Fruit fly (Drosophila melanogaster): ENCODE measurements around the gene GlcAT-S.
A peak's percentile ranks its signal among the peaks of the same experiment; 100 is the strongest.

GlcAT-S gene

dm6 chr2L:9600772-9601171 lies 15.5 kb upstream of the GlcAT-S start, which contains the start of gene CG4382:
Gene CG4382, minus strand, starts transcription at chr2L:9600872.
- TF ChIP-seq CG13296 (GFP tag; optimal IDR thresholded peaks at IDR 0.05): no peak
- no peak for TF ChIP-seq Pdp1 (GFP tag; optimal IDR thresholded peaks at IDR 0.05)
- peak; percentile 20 for TF ChIP-seq Ets65A (GFP tag)
- no peak for TF ChIP-seq CG9932 (GFP tag; IDR thresholded peaks at IDR 0.05)
- TF ChIP-seq Nf-YC (tag; optimal IDR thresholded peaks at IDR 0.05): no peak
- no peak for TF ChIP-seq ab (GFP tag; optimal IDR thresholded peaks at IDR 0.05)
- TF ChIP-seq caup (GFP tag; optimal IDR thresholded peaks at IDR 0.05; ENCODE audit: severe bottlenecking): no peak

DNA sequence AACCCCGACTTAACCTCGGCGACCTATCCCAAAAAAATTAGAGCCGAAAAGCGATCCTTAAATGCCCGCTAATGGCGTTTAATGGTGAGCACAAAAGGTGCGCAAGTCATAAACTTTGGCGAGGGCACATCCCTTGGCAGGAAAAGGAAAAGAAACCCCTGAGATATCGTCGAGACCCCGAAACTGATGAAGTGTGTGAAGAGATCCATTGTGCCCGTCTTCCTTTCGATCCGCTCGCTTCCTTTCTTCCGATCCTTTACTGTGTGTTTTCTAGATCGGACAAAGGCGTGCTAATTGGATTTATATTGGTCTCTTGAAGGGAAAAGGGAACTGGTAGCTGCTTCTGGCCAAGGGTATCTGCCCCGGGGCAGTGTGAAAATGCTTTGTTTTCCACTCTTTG lies 15.0 kb upstream of the GlcAT-S start:
- TF ChIP-seq exex (tag; optimal IDR thresholded peaks at IDR 0.05): no peak
- TF ChIP-seq CG10462 (GFP tag; optimal IDR thresholded peaks at IDR 0.05): no peak
- no peak for TF ChIP-seq Sin3A (optimal IDR thresholded peaks at IDR 0.05)
- TF ChIP-seq CG8359 (GFP tag; optimal IDR thresholded peaks at IDR 0.05; ENCODE audit: borderline replicate concordance): no peak
- peak in 1 of 2 experiments; percentile 84 for TF ChIP-seq tll (GFP tag; optimal IDR thresholded peaks at IDR 0.05)
- TF ChIP-seq cg (GFP tag; optimal IDR thresholded peaks at IDR 0.05): no peak
- TF ChIP-seq insv (GFP tag; optimal IDR thresholded peaks at IDR 0.05): peak in 1 of 2 experiments; percentile 77
- TF ChIP-seq CG10209 (GFP tag; optimal IDR thresholded peaks at IDR 0.05): no peak
- TF ChIP-seq NC2α (GFP tag; optimal IDR thresholded peaks at IDR 0.05): no peak
- TF ChIP-seq Lim3 (GFP tag; IDR thresholded peaks at IDR 0.05): no peak
- no peak for TF ChIP-seq sqz (GFP tag; optimal IDR thresholded peaks at IDR 0.05)
- peak; percentile 63 for TF ChIP-seq gsb-n (tag; optimal IDR thresholded peaks at IDR 0.05)
- TF ChIP-seq sima (GFP tag; optimal IDR thresholded peaks at IDR 0.05): no peak
- peak; percentile 82 for TF ChIP-seq D (optimal IDR thresholded peaks at IDR 0.05)
- peak; percentile 32 for TF ChIP-seq D (GFP tag; optimal IDR thresholded peaks at IDR 0.05)
- no peak for TF ChIP-seq NFAT (GFP tag; IDR thresholded peaks at IDR 0.05)
- no peak for TF ChIP-seq az2 (GFP tag; optimal IDR thresholded peaks at IDR 0.05)
- TF ChIP-seq CG3065 (GFP tag; optimal IDR thresholded peaks at IDR 0.05): no peak
- TF ChIP-seq Ets65A (GFP tag): peak; percentile 18
- TF ChIP-seq da (GFP tag; optimal IDR thresholded peaks at IDR 0.05): no peak
- TF ChIP-seq CG34376 (GFP tag; optimal IDR thresholded peaks at IDR 0.05): no peak
- no peak for TF ChIP-seq CG14860 (GFP tag; IDR thresholded peaks at IDR 0.05; ENCODE audit: partially characterized antibody)
- no peak for TF ChIP-seq B-H1 (GFP tag; IDR thresholded peaks at IDR 0.05)
- no peak for TF ChIP-seq CG9797 (GFP tag; optimal IDR thresholded peaks at IDR 0.05)
- TF ChIP-seq CG11398 (GFP tag; optimal IDR thresholded peaks at IDR 0.05): no peak
- no peak for TF ChIP-seq schlank (tag; optimal IDR thresholded peaks at IDR 0.05)
- TF ChIP-seq ranshi (GFP tag; IDR thresholded peaks at IDR 0.05): no peak
- TF ChIP-seq CG10147 (GFP tag; optimal IDR thresholded peaks at IDR 0.05): no peak
- TF ChIP-seq CG1529 (GFP tag; optimal IDR thresholded peaks at IDR 0.05): no peak
- no peak for TF ChIP-seq CG10431 (GFP tag; optimal IDR thresholded peaks at IDR 0.05)
- peak; percentile 32 for TF ChIP-seq pros (GFP tag; optimal IDR thresholded peaks at IDR 0.05)
- TF ChIP-seq zen (tag; optimal IDR thresholded peaks at IDR 0.05): peak; percentile 25
- no peak for TF ChIP-seq CG32532 (GFP tag; IDR thresholded peaks at IDR 0.05)
- no peak for TF ChIP-seq hbn (GFP tag; IDR thresholded peaks at IDR 0.05; ENCODE audit: partially characterized antibody)
- no peak for TF ChIP-seq D19B (GFP tag; optimal IDR thresholded peaks at IDR 0.05)
- TF ChIP-seq cad (GFP tag; optimal IDR thresholded peaks at IDR 0.05): peak; percentile 53
- TF ChIP-seq CG17361 (GFP tag; IDR thresholded peaks at IDR 0.05): no peak
- no peak for TF ChIP-seq gcm2 (GFP tag; optimal IDR thresholded peaks at IDR 0.05)
- no peak for TF ChIP-seq al (GFP tag; IDR thresholded peaks at IDR 0.05)
- no peak for TF ChIP-seq CG7928 (GFP tag; optimal IDR thresholded peaks at IDR 0.05)
- no peak for TF ChIP-seq prd (optimal IDR thresholded peaks at IDR 0.05)
- peak; percentile 19; the same call in 1 of the 3 replicates for TF ChIP-seq prd (GFP tag; IDR thresholded peaks at IDR 0.05)
- TF ChIP-seq CG3407 (GFP tag; optimal IDR thresholded peaks at IDR 0.05): no peak
- 0 out of 3 replicates have a peak, but pooled peaks have one; percentile 37 for TF ChIP-seq CG2199 (GFP tag; IDR thresholded peaks at IDR 0.05)
- TF ChIP-seq tup (GFP tag; optimal IDR thresholded peaks at IDR 0.05): no peak

Data from whole organism, embryonic.